Fruit fly (Drosophila melanogaster): ENCODE results near the gene CG2100.
A peak's percentile ranks its signal among the peaks of the same experiment; 100 is the strongest.

CG2100 gene

DNA sequence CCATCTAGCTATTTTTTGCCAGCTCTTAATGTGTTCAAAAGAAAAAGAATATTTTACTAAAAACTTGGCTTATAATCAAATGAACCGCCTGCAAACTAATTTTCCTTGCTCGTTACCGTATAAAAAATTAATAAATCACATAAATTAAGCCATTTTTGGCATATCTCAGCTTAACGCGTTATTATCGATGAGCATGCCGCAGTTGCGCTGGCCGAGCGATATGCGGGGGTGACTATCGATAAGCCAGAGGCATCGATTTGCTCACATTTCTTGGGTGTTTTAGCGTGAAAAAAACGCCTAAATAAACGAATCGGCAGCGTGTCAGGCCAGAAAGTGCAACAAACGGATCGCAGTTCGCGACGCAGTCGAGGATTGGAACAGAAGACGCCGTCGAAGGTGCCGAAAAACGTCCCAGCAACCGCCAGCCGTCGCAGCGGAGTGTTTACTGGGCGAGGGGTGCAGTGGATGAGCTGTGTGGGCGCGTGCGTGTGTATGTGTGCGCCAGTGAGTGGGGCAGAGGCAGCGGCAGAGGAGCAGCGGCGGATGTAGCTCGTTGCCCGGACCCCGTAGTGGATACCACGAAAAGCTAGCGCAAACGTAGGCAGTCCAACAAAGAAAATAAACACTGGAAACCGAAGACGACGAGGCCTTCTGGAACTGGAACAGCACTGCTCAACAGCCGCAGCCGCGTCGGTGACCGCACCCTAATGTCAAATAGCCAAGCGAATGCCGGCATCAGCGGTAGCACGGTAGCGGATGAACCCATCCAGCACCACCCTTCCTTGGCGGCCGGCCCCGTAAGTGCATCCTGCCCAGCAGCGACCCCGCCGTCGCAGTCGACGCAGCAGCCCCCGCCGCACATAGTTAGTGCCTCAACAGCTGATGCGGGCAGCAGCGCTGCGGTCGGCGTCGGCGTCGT lies 6.4 kb upstream of the CG2100 start, which contains the start of the genes Sym and Madm (continued):
- TF ChIP-seq CG2712 (tag; optimal IDR thresholded peaks at IDR 0.05) (peak; percentile 54), CG34422 (GFP tag; IDR thresholded peaks at IDR 0.05) (0 out of 3 replicates have a peak, but pooled peaks have one; percentile 41), nerfin-1 (tag; optimal IDR thresholded peaks at IDR 0.05) (peak; percentile 3), hb (GFP tag; IDR thresholded peaks at IDR 0.05; ENCODE audit: partially characterized antibody) (peak; percentile 88), Tbp (GFP tag; optimal IDR thresholded peaks at IDR 0.05) (no peak), CG9437 (GFP tag; optimal IDR thresholded peaks at IDR 0.05) (peak; percentile 13), usp (GFP tag; optimal IDR thresholded peaks at IDR 0.05) (no peak), lola (GFP tag; optimal IDR thresholded peaks at IDR 0.05) (peak in 1 of 3 experiments; percentile 40), E2f2 (GFP tag; IDR thresholded peaks at IDR 0.05) (peak; percentile 44; the same call in 1 of the 2 replicates), vfl (GFP tag; optimal IDR thresholded peaks at IDR 0.05) (peak; percentile 54), schlank (tag; optimal IDR thresholded peaks at IDR 0.05) (no peak), HmgD (GFP tag; optimal IDR thresholded peaks at IDR 0.05) (no peak), CrebB (tag; optimal IDR thresholded peaks at IDR 0.05) (no peak), tin (GFP tag; optimal IDR thresholded peaks at IDR 0.05) (peak; percentile 40), H15 (GFP tag; IDR thresholded peaks at IDR 0.05) (no peak; the same call in 2 of the 3 replicates), maf-S (GFP tag; optimal IDR thresholded peaks at IDR 0.05) (peak; percentile 40), Hey (tag; optimal IDR thresholded peaks at IDR 0.05) (no peak), CG31224 (GFP tag; IDR thresholded peaks at IDR 0.05) (no peak), CG9609 (GFP tag; optimal IDR thresholded peaks at IDR 0.05) (no peak), croc (GFP tag; conservative IDR thresholded peaks at IDR 0.05) (no peak), CG11723 (GFP tag; optimal IDR thresholded peaks at IDR 0.05) (no peak), az2 (GFP tag; optimal IDR thresholded peaks at IDR 0.05) (no peak), fd102C (GFP tag; optimal IDR thresholded peaks at IDR 0.05) (no peak), Dll (GFP tag; IDR thresholded peaks at IDR 0.05; ENCODE audit: partially characterized antibody) (peak; percentile 88), CG4707 (GFP tag; optimal IDR thresholded peaks at IDR 0.05) (no peak), Six4 (GFP tag; optimal IDR thresholded peaks at IDR 0.05) (peak; percentile 7), CG8478 (optimal IDR thresholded peaks at IDR 0.05) (peak; percentile 64), ERR (GFP tag; optimal IDR thresholded peaks at IDR 0.05) (peak; percentile 17), ash1 (GFP tag; optimal IDR thresholded peaks at IDR 0.05) (no peak), Awh (GFP tag; IDR thresholded peaks at IDR 0.05) (no peak), tup (GFP tag; optimal IDR thresholded peaks at IDR 0.05) (no peak), sna (GFP tag; IDR thresholded peaks at IDR 0.05; ENCODE audit: partially characterized antibody) (peak; percentile 87), TFAM (GFP tag; optimal IDR thresholded peaks at IDR 0.05) (no peak), dan (GFP tag; IDR thresholded peaks at IDR 0.05) (no peak), CG11456 (GFP tag; IDR thresholded peaks at IDR 0.05) (no peak), Gsc (GFP tag; IDR thresholded peaks at IDR 0.05) (no peak), pb (GFP tag; optimal IDR thresholded peaks at IDR 0.05) (no peak), CG5953 (GFP tag; IDR thresholded peaks at IDR 0.05) (no peak), scrt (GFP tag; optimal IDR thresholded peaks at IDR 0.05) (peak; percentile 22), Lpt (GFP tag; optimal IDR thresholded peaks at IDR 0.05) (no peak), CG4360 (GFP tag; IDR thresholded peaks at IDR 0.05) (no peak), odd (GFP tag; optimal IDR thresholded peaks at IDR 0.05) (no peak), btn (GFP tag; optimal IDR thresholded peaks at IDR 0.05) (no peak), Dip2 (GFP tag; IDR thresholded peaks at IDR 0.05) (no peak), CG7839 (tag; optimal IDR thresholded peaks at IDR 0.05) (no peak), gcm2 (GFP tag; optimal IDR thresholded peaks at IDR 0.05) (no peak), ken (GFP tag; IDR thresholded peaks at IDR 0.05) (no peak), CG13894 (tag; optimal IDR thresholded peaks at IDR 0.05) (no peak), jumu (GFP tag; optimal IDR thresholded peaks at IDR 0.05) (peak; percentile 22), chm (GFP tag; IDR thresholded peaks at IDR 0.05) (no peak)

Data from whole organism, embryonic.